Worm (Caenorhabditis elegans) whole organism, late embryonic: Measurements from ENCODE around the gene C04G6.4.

Experiments used
- ama-1 ChIP-seq: fragments of 150-350 bp; optimal IDR thresholded peaks from 2 replicates; lab custom pipeline; 2014
- ceh-30 ChIP-seq: fragments of 150-350 bp; optimal IDR thresholded peaks from 2 replicates; lab custom pipeline; 2014; ENCODE audit warnings: missing biosample characterization, missing genetic modification characterization
- gmeb-2 ChIP-seq: sonication (generic microtip); optimal IDR thresholded peaks from 2 replicates; lab custom pipeline; 2016; ENCODE audit warnings: missing genetic modification characterization, inconsistent platforms, missing compliant biosample characterization
- hlh-30 ChIP-seq: sonication (generic microtip); optimal IDR thresholded peaks from 2 replicates; lab custom pipeline; 2017; ENCODE audit warnings: antibody characterized with exemption, missing genetic modification characterization, missing compliant biosample characterization; ENCODE audit not compliant: insufficient read depth
- nfya-1 ChIP-seq: sonication (generic microtip); optimal IDR thresholded peaks from 2 replicates; lab custom pipeline; 2017; ENCODE audit warnings: missing genetic modification characterization, mild to moderate bottlenecking, missing compliant biosample characterization, antibody characterized with exemption, moderate library complexity
- nhr-11 ChIP-seq: fragments of 150-350 bp; optimal IDR thresholded peaks from 2 replicates; lab custom pipeline; 2014; ENCODE audit warnings: missing biosample characterization, missing genetic modification characterization
- pax-1 ChIP-seq: fragments of 150-350 bp; optimal IDR thresholded peaks from 2 replicates; lab custom pipeline; 2014; ENCODE audit warnings: missing biosample characterization, missing genetic modification characterization
- pha-4 ChIP-seq: fragments of 150-350 bp; optimal IDR thresholded peaks from 2 replicates; lab custom pipeline; 2018; ENCODE audit warnings: missing biosample characterization, missing genetic modification reagents, missing genetic modification characterization
- pros-1 ChIP-seq: fragments of 150-350 bp; optimal IDR thresholded peaks from 2 replicates; lab custom pipeline; 2014; ENCODE audit warnings: missing biosample characterization, missing genetic modification reagents, missing genetic modification characterization

DNA sequence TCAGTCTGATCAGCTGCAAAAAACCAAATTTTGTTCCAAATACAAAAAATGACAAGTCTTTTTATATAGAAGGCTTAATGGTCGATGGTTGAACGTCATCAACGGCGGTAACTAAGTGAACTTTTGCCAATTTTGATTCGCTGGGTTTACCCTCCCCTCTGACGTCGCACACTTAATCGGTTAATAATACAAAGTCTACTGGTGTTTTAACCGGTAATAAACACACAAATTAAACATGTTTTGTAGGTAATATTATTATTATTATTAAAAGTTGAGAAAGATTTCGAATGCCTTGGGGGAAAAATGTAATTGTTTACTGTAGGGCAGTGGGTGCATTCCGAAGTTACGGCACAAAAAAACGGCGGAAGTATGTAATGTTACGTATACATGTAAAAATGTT, 22.5 kb downstream of the C04G6.4 start, which contains the start of gene pho-12:
- TF ChIP-seq hlh-30 (tag; lab: Kevin White, UChicago), result no peak
- TF ChIP-seq gmeb-2, result no peak
- no peak for TF ChIP-seq pha-4
- no peak for TF ChIP-seq ceh-30 (tag; lab: Kevin White, UChicago)
- TF ChIP-seq ama-1 (lab: Kevin White, UChicago), result no peak
- TF ChIP-seq pros-1 (tag; lab: Kevin White, UChicago), result no peak
- no peak for TF ChIP-seq nhr-11 (tag; lab: Kevin White, UChicago)
- no peak for TF ChIP-seq pax-1 (tag; lab: Kevin White, UChicago)
- TF ChIP-seq nfya-1 (tag; lab: Kevin White, UChicago), result no peak
